Worm (Caenorhabditis elegans) whole organism, L4 larva: ENCODE results near the gene C50B6.9.

Experiments
- D1046.2 ChIP-seq: fragments of 200-800 bp; sonication (Bioruptor generic); IDR thresholded peaks from 2 replicates; pipeline ENCODE4 v1.3.6; 2022; ENCODE audit warnings: missing genetic modification characterization, missing compliant biosample characterization
- F10B5.3 ChIP-seq: sonication (generic microtip); optimal IDR thresholded peaks from 2 replicates; lab custom pipeline; 2016; ENCODE audit warnings: mild to moderate bottlenecking, missing genetic modification characterization, missing compliant biosample characterization
- F26F4.8 ChIP-seq: fragments of 200-800 bp; sonication (Bioruptor generic); conservative IDR thresholded peaks from 2 replicates; pipeline ENCODE4 v1.3.6; 2022; ENCODE audit warnings: missing genetic modification characterization, missing compliant biosample characterization
- F37D6.2 ChIP-seq: sonication (generic microtip); optimal IDR thresholded peaks from 2 replicates; lab custom pipeline; 2016; ENCODE audit warnings: mild to moderate bottlenecking, missing genetic modification characterization, missing compliant biosample characterization
- F49E8.2 ChIP-seq: sonication (generic microtip); optimal IDR thresholded peaks from 2 replicates; lab custom pipeline; 2016; ENCODE audit warnings: missing compliant biosample characterization, mild to moderate bottlenecking, missing genetic modification characterization, borderline replicate concordance
- R02D3.7 ChIP-seq: fragments of 150-350 bp; sonication (generic microtip); optimal IDR thresholded peaks from 3 replicates; lab custom pipeline; 2014; ENCODE audit warnings: missing biosample characterization, missing genetic modification characterization
- T20F7.1 ChIP-seq: fragments of 200-800 bp; sonication (Bioruptor generic); optimal IDR thresholded peaks from 2 replicates; lab custom pipeline; 2018; ENCODE audit warnings: mild to moderate bottlenecking, missing genetic modification characterization, missing compliant biosample characterization
- Y105C5A.15 ChIP-seq: fragments of 200-800 bp; sonication (Bioruptor generic); IDR thresholded peaks from 2 replicates; pipeline ENCODE4 v1.3.6; 2022; ENCODE audit warnings: missing genetic modification characterization, missing compliant biosample characterization
- aha-1 ChIP-seq: fragments of 150-350 bp; peaks from one replicate; lab custom pipeline; 2014; ENCODE audit warnings: missing biosample characterization, missing genetic modification characterization
- ama-1 ChIP-seq: fragments of 150-350 bp; optimal IDR thresholded peaks from 2 replicates; lab custom pipeline; 2014; ENCODE audit warnings: inconsistent platforms, mixed read lengths
- ceh-28 ChIP-seq: fragments of 150-350 bp; optimal IDR thresholded peaks from 2 replicates; lab custom pipeline; 2014; ENCODE audit warnings: missing biosample characterization, missing genetic modification reagents, missing genetic modification characterization
- daf-16 ChIP-seq, 3 experiments: sonication (generic microtip); optimal IDR thresholded peaks; 2 replicates each; lab custom pipeline; 2016 to 2017; ENCODE audit warnings: missing genetic modification characterization in 3 of 3, missing genetic modification reagents in 3 of 3, mild to moderate bottlenecking in 2 of 3, missing compliant biosample characterization in 2 of 3, missing biosample characterization in 1 of 3, moderate library complexity in 1 of 3
- dmd-6 ChIP-seq: fragments of 200-800 bp; sonication (Bioruptor generic); IDR thresholded peaks from 2 replicates; pipeline ENCODE4 v1.3.6; 2022; ENCODE audit warnings: missing genetic modification reagents, missing genetic modification characterization, missing compliant biosample characterization
- dmd-9 ChIP-seq: fragments of 200-800 bp; sonication (Bioruptor generic); IDR thresholded peaks from 2 replicates; pipeline ENCODE4 v1.3.6; 2022; ENCODE audit warnings: missing genetic modification reagents, missing genetic modification characterization, missing compliant biosample characterization
- dve-1 ChIP-seq: sonication (generic microtip); optimal IDR thresholded peaks from 2 replicates; lab custom pipeline; 2017; ENCODE audit warnings: antibody characterized with exemption, mild to moderate bottlenecking, missing genetic modification characterization, missing compliant biosample characterization; ENCODE audit not compliant: insufficient read depth
- fos-1 ChIP-seq: fragments of 150-350 bp; optimal IDR thresholded peaks from 2 replicates; lab custom pipeline; 2014; ENCODE audit warnings: missing biosample characterization, missing genetic modification characterization
- hlh-30 ChIP-seq: sonication (generic microtip); optimal IDR thresholded peaks from 2 replicates; lab custom pipeline; 2017; ENCODE audit warnings: antibody characterized with exemption, mild to moderate bottlenecking, missing genetic modification characterization, missing compliant biosample characterization; ENCODE audit not compliant: insufficient read depth
- jun-1 ChIP-seq: fragments of 150-350 bp; optimal IDR thresholded peaks from 2 replicates; lab custom pipeline; 2014; ENCODE audit warnings: missing biosample characterization, missing genetic modification reagents, missing genetic modification characterization
- lim-7 ChIP-seq: fragments of 200-800 bp; sonication (Bioruptor generic); IDR thresholded peaks from 2 replicates; pipeline ENCODE4 v1.3.6; 2022; ENCODE audit warnings: missing genetic modification characterization, missing compliant biosample characterization
- lin-29 ChIP-seq: fragments of 200-800 bp; sonication (Bioruptor generic); IDR thresholded peaks from 2 replicates; pipeline ENCODE4 v1.3.6; 2022; ENCODE audit warnings: missing genetic modification reagents, missing genetic modification characterization, missing compliant biosample characterization
- lsy-2 ChIP-seq, 2 experiments: fragments of 150-350 bp in 1 of 2; sonication (generic microtip) in 1 of 2; optimal IDR thresholded peaks; 2 replicates each; lab custom pipeline; 2014 to 2017; ENCODE audit warnings: missing biosample characterization in 2 of 2, missing genetic modification characterization in 2 of 2
- madf-9 ChIP-seq: fragments of 200-800 bp; sonication (Bioruptor generic); conservative IDR thresholded peaks from 2 replicates; pipeline ENCODE4 v1.3.6; 2022; ENCODE audit warnings: missing genetic modification reagents, missing genetic modification characterization, missing compliant biosample characterization
- mdl-1 ChIP-seq, 2 experiments: fragments of 150-350 bp in 1 of 2; sonication (generic microtip) in 1 of 2; optimal IDR thresholded peaks; 2 replicates each; lab custom pipeline; 2014 to 2017; ENCODE audit warnings: missing biosample characterization in 2 of 2, missing genetic modification characterization in 2 of 2
- mxl-3 ChIP-seq: fragments of 200-800 bp; sonication (Bioruptor generic); optimal IDR thresholded peaks from 2 replicates; lab custom pipeline; 2018; ENCODE audit warnings: mild to moderate bottlenecking, missing genetic modification characterization, missing compliant biosample characterization
- nhr-111 ChIP-seq: fragments of 200-800 bp; sonication (Bioruptor generic); optimal IDR thresholded peaks from 2 replicates; lab custom pipeline; 2018; ENCODE audit warnings: mild to moderate bottlenecking, missing genetic modification characterization, missing compliant biosample characterization
- nhr-28 ChIP-seq: fragments of 150-350 bp; optimal IDR thresholded peaks from 2 replicates; lab custom pipeline; 2014; ENCODE audit warnings: missing biosample characterization, missing genetic modification characterization
- nhr-42 ChIP-seq: fragments of 200-800 bp; sonication (Bioruptor generic); IDR thresholded peaks from 2 replicates; pipeline ENCODE4 v1.3.6; 2022; ENCODE audit warnings: missing genetic modification characterization, missing compliant biosample characterization
- nhr-6 ChIP-seq: fragments of 150-350 bp; optimal IDR thresholded peaks from 2 replicates; lab custom pipeline; 2014; ENCODE audit warnings: missing biosample characterization, missing genetic modification characterization
- php-3 ChIP-seq: fragments of 200-800 bp; sonication (Bioruptor generic); IDR thresholded peaks from 2 replicates; pipeline ENCODE4 v1.3.6; 2022; ENCODE audit warnings: missing genetic modification reagents, missing genetic modification characterization, missing compliant biosample characterization
- pqm-1 ChIP-seq: sonication (generic microtip); optimal IDR thresholded peaks from 2 replicates; lab custom pipeline; 2017; ENCODE audit warnings: missing biosample characterization, missing genetic modification characterization
- spr-1 ChIP-seq: sonication (generic microtip); optimal IDR thresholded peaks from 2 replicates; lab custom pipeline; 2016; ENCODE audit warnings: mild to moderate bottlenecking, missing genetic modification characterization, missing compliant biosample characterization
- unc-62 ChIP-seq, 3 experiments: fragments of 150-350 bp in 1 of 3; sonication (generic microtip); optimal IDR thresholded peaks in 2 of 3; peaks in 1 of 3; 1 replicate in 1 of 3; 2 replicates in 2 of 3; lab custom pipeline; 2014 to 2017; ENCODE audit warnings: missing biosample characterization in 3 of 3, missing genetic modification characterization in 3 of 3, missing genetic modification reagents in 3 of 3, missing genotype in 1 of 3
- ztf-11 ChIP-seq: fragments of 150-350 bp; optimal IDR thresholded peaks from 2 replicates; lab custom pipeline; 2014; ENCODE audit warnings: missing biosample characterization, missing genetic modification characterization

C50B6.9 gene

ce11 chrV:13335883-13336419, at the start of gene C50B6.9:
TSS of gene C50B6.9 (plus strand) at chrV:13336369.
- TF ChIP-seq hlh-30 = peak; percentile 80
- peak in 1 of 2 experiments; percentile 28 for TF ChIP-seq unc-62 (GFP tag; optimal IDR thresholded peaks at IDR 0.05 in 1 of 2; lab: Kevin White, UChicago)
- no peak for TF ChIP-seq unc-62 (tag; optimal IDR thresholded peaks at IDR 0.05; lab: Kevin White, UChicago)
- TF ChIP-seq nhr-6 (tag; lab: Kevin White, UChicago) = peak; percentile 14
- TF ChIP-seq D1046.2 = no peak
- peak in 1 of 2 experiments; percentile 52 for TF ChIP-seq mdl-1 (tag; optimal IDR thresholded peaks at IDR 0.05; lab: Kevin White, UChicago)
- TF ChIP-seq daf-16 (GFP tag; optimal IDR thresholded peaks at IDR 0.05; lab: Kevin White, UChicago) = no peak
- no peak for TF ChIP-seq daf-16 (tag; optimal IDR thresholded peaks at IDR 0.05; lab: Kevin White, UChicago)
- TF ChIP-seq, all 104 proteins: peak for 4

- TF ChIP-seq nhr-111 (GFP tag; lab: Kevin White, UChicago) (no peak), R02D3.7 (tag; lab: Kevin White, UChicago) (no peak), jun-1 (tag; lab: Kevin White, UChicago) (no peak), Y105C5A.15 (GFP tag; lab: Robert Waterston, UW) (no peak), mxl-3 (GFP tag; lab: Kevin White, UChicago) (no peak), aha-1 (tag; lab: Kevin White, UChicago) (peak; percentile 91)
These were observed 49.6 kb upstream of the C50B6.9 start for ce11 chrV:13286525-13286924.

- TF ChIP-seq daf-16 (GFP tag; optimal IDR thresholded peaks at IDR 0.05; lab: Kevin White, UChicago) (peak in 1 of 2 experiments; percentile 36), daf-16 (tag; optimal IDR thresholded peaks at IDR 0.05; lab: Kevin White, UChicago) (no peak), ama-1 (lab: Kevin White, UChicago) (no peak), php-3 (GFP tag; lab: Robert Waterston, UW) (no peak), F10B5.3 (tag; lab: Kevin White, UChicago) (no peak)
These were observed 47.3 kb upstream of the C50B6.9 start for ce11 chrV:13288881-13289280.

- TF ChIP-seq F49E8.2 (tag; lab: Kevin White, UChicago) (no peak), nhr-28 (tag; lab: Kevin White, UChicago) (no peak), F10B5.3 (tag; lab: Kevin White, UChicago) (no peak), lin-29 (GFP tag; lab: Robert Waterston, UW) (no peak), nhr-42 (GFP tag; lab: Robert Waterston, UW) (no peak), T20F7.1 (GFP tag; lab: Kevin White, UChicago) (no peak), fos-1 (no peak), dmd-6 (no peak), ceh-28 (tag; lab: Kevin White, UChicago) (no peak), spr-1 (tag; lab: Kevin White, UChicago) (no peak), F26F4.8 (GFP tag; lab: Robert Waterston, UW) (no peak), pqm-1 (tag; lab: Kevin White, UChicago) (no peak), F37D6.2 (tag; lab: Kevin White, UChicago) (no peak), dmd-9 (GFP tag; lab: Robert Waterston, UW) (no peak), ztf-11 (no peak), lim-7 (GFP tag; lab: Robert Waterston, UW) (no peak), madf-9 (GFP tag; lab: Robert Waterston, UW) (no peak), dve-1 (tag; lab: Kevin White, UChicago) (no peak)
These were observed 41.7 kb upstream of the C50B6.9 start for ce11 chrV:13294507-13294906.

- peak in 1 of 2 experiments; percentile 63 for TF ChIP-seq unc-62 (GFP tag; optimal IDR thresholded peaks at IDR 0.05 in 1 of 2; lab: Kevin White, UChicago)
- TF ChIP-seq unc-62 (tag; optimal IDR thresholded peaks at IDR 0.05; lab: Kevin White, UChicago) = no peak
- TF ChIP-seq lsy-2 (tag; optimal IDR thresholded peaks at IDR 0.05; lab: Kevin White, UChicago) = no peak
- TF ChIP-seq, all 104 proteins: peak for 1
These were observed 40.3 kb upstream of the C50B6.9 start, which contains the start of gene uig-1 for ce11 chrV:13295859-13296258. TSS of gene uig-1 (minus strand) at chrV:13295978.
